Worm (Caenorhabditis elegans) whole organism, young adult: ENCODE measurements around the gene F55C12.4.

Experiments used
- B0035.1 ChIP-seq: sonication (generic microtip); optimal IDR thresholded peaks from 2 replicates; lab custom pipeline; 2016; ENCODE audit warnings: missing genetic modification characterization, mild to moderate bottlenecking, missing compliant biosample characterization, missing genotype, missing genetic modification reagents
- B0261.1 ChIP-seq: sonication (generic microtip); optimal IDR thresholded peaks from 2 replicates; lab custom pipeline; 2016; ENCODE audit warnings: mild to moderate bottlenecking, missing genetic modification characterization, moderate library complexity, missing compliant biosample characterization
- C06A6.2 ChIP-seq: fragments of 200-800 bp; sonication (Bioruptor generic); conservative IDR thresholded peaks from 2 replicates; pipeline ENCODE4 v1.3.6; 2022; ENCODE audit warnings: missing genetic modification characterization, missing compliant biosample characterization
- C17E4.6 ChIP-seq: fragments of 200-800 bp; sonication (Bioruptor generic); IDR thresholded peaks from 2 replicates; pipeline ENCODE4 v1.3.6; 2022; ENCODE audit warnings: missing genetic modification reagents, missing genetic modification characterization, missing compliant biosample characterization
- F10E7.11 ChIP-seq: sonication (generic microtip); optimal IDR thresholded peaks from 2 replicates; lab custom pipeline; 2017; ENCODE audit warnings: mild to moderate bottlenecking, missing genetic modification characterization, moderate library complexity, missing compliant biosample characterization
- F22D6.2 ChIP-seq: sonication (generic microtip); optimal IDR thresholded peaks from 2 replicates; lab custom pipeline; 2016; ENCODE audit warnings: mild to moderate bottlenecking, missing genetic modification characterization, missing compliant biosample characterization
- F33H1.4 ChIP-seq: fragments of 200-800 bp; sonication (Bioruptor generic); IDR thresholded peaks from 2 replicates; pipeline ENCODE4 v1.3.6; 2022; ENCODE audit warnings: missing genetic modification reagents, missing genetic modification characterization, missing compliant biosample characterization
- F39B2.1 ChIP-seq: fragments of 200-800 bp; sonication (Bioruptor generic); IDR thresholded peaks from 2 replicates; pipeline ENCODE4 v1.3.6; 2022; ENCODE audit warnings: missing genetic modification reagents, missing genetic modification characterization, missing compliant biosample characterization
- F55B11.4 ChIP-seq: sonication (generic microtip); optimal IDR thresholded peaks from 2 replicates; lab custom pipeline; 2016; ENCODE audit warnings: missing compliant biosample characterization, missing genetic modification characterization, borderline replicate concordance; ENCODE audit not compliant: insufficient read depth
- K11D2.4 ChIP-seq: fragments of 200-800 bp; sonication (Bioruptor generic); IDR thresholded peaks from 2 replicates; pipeline ENCODE4 v1.3.6; 2022; ENCODE audit warnings: missing genetic modification reagents, missing genetic modification characterization, missing compliant biosample characterization
- Y53F4B.3 ChIP-seq: fragments of 200-800 bp; sonication (Bioruptor generic); IDR thresholded peaks from 2 replicates; pipeline ENCODE4 v1.3.6; 2022; ENCODE audit warnings: missing genetic modification reagents, missing genetic modification characterization, missing compliant biosample characterization
- Y53G8AR.9 ChIP-seq: fragments of 200-800 bp; sonication (Bioruptor generic); conservative IDR thresholded peaks from 2 replicates; pipeline ENCODE4 v1.3.6; 2022; ENCODE audit warnings: missing genetic modification reagents, missing genetic modification characterization, missing compliant biosample characterization
- Y67H2A.10 ChIP-seq: fragments of 200-800 bp; sonication (Bioruptor generic); conservative IDR thresholded peaks from 2 replicates; pipeline ENCODE4 v1.3.6; 2022; ENCODE audit warnings: missing genetic modification reagents, missing genetic modification characterization, missing compliant biosample characterization
- Y79H2A.3 ChIP-seq: fragments of 200-800 bp; sonication (Bioruptor generic); conservative IDR thresholded peaks from 2 replicates; pipeline ENCODE4 v1.3.6; 2022; ENCODE audit warnings: missing genetic modification reagents, missing genetic modification characterization, missing compliant biosample characterization
- ama-1 ChIP-seq, 3 experiments: fragments of 150-350 bp in 1 of 3; sonication (generic microtip) in 2 of 3; optimal IDR thresholded peaks; 2 replicates each; lab custom pipeline; 2014 to 2018; ENCODE audit warnings: missing biosample characterization in 2 of 3, missing genetic modification characterization in 2 of 3, missing genetic modification reagents in 2 of 3
- attf-5 ChIP-seq: fragments of 200-800 bp; sonication (Bioruptor generic); optimal IDR thresholded peaks from 2 replicates; lab custom pipeline; 2018; ENCODE audit warnings: mild to moderate bottlenecking, missing genetic modification characterization, missing compliant biosample characterization
- bed-1 ChIP-seq: fragments of 200-800 bp; sonication (Bioruptor generic); IDR thresholded peaks from 2 replicates; pipeline ENCODE4 v1.3.6; 2022; ENCODE audit warnings: missing genetic modification reagents, missing genetic modification characterization, missing compliant biosample characterization
- bed-2 ChIP-seq: fragments of 200-800 bp; sonication (Bioruptor generic); IDR thresholded peaks from 2 replicates; pipeline ENCODE4 v1.3.6; 2022; ENCODE audit warnings: missing genetic modification reagents, missing genetic modification characterization, missing compliant biosample characterization
- ceh-100 ChIP-seq: fragments of 200-800 bp; sonication (Bioruptor generic); IDR thresholded peaks from 2 replicates; pipeline ENCODE4 v1.3.6; 2022; ENCODE audit warnings: missing genetic modification reagents, missing genetic modification characterization, missing compliant biosample characterization
- ceh-27 ChIP-seq: fragments of 200-800 bp; sonication (Bioruptor generic); optimal IDR thresholded peaks from 2 replicates; lab custom pipeline; 2018; ENCODE audit warnings: mild to moderate bottlenecking, missing genetic modification characterization, moderate library complexity, missing compliant biosample characterization
- ceh-40 ChIP-seq: fragments of 200-800 bp; sonication (Bioruptor generic); IDR thresholded peaks from 2 replicates; pipeline ENCODE4 v1.3.6; 2022; ENCODE audit warnings: missing genetic modification characterization, missing compliant biosample characterization
- ceh-91 ChIP-seq: fragments of 200-800 bp; sonication (Bioruptor generic); IDR thresholded peaks from 2 replicates; pipeline ENCODE4 v1.3.6; 2022; ENCODE audit warnings: missing genetic modification reagents, missing genetic modification characterization, missing compliant biosample characterization
- die-1 ChIP-seq: sonication (generic microtip); optimal IDR thresholded peaks from 2 replicates; lab custom pipeline; 2016; ENCODE audit warnings: missing genotype, mild to moderate bottlenecking, missing genetic modification characterization, missing compliant biosample characterization
- dox-1 ChIP-seq: fragments of 200-800 bp; sonication (Bioruptor generic); IDR thresholded peaks from 2 replicates; pipeline ENCODE4 v1.3.6; 2022; ENCODE audit warnings: missing genetic modification reagents, missing genetic modification characterization, missing compliant biosample characterization
- dpff-1 ChIP-seq: sonication (generic microtip); optimal IDR thresholded peaks from 2 replicates; lab custom pipeline; 2017; ENCODE audit warnings: mild to moderate bottlenecking, missing genetic modification characterization, missing compliant biosample characterization
- efl-1 ChIP-seq: fragments of 150-350 bp; optimal IDR thresholded peaks from 2 replicates; lab custom pipeline; 2014; ENCODE audit warnings: missing biosample characterization, missing genetic modification reagents, missing genetic modification characterization
- egl-18 ChIP-seq: fragments of 200-800 bp; sonication (Bioruptor generic); IDR thresholded peaks from 2 replicates; pipeline ENCODE4 v1.3.6; 2022; ENCODE audit warnings: missing genetic modification reagents, missing genetic modification characterization, missing compliant biosample characterization
- fkh-3 ChIP-seq: sonication (generic microtip); optimal IDR thresholded peaks from 2 replicates; lab custom pipeline; 2016; ENCODE audit warnings: mild to moderate bottlenecking, missing genetic modification characterization, missing compliant biosample characterization
- gei-17 ChIP-seq: fragments of 200-800 bp; sonication (Bioruptor generic); optimal IDR thresholded peaks from 2 replicates; lab custom pipeline; 2018; ENCODE audit warnings: mild to moderate bottlenecking, missing genetic modification characterization, missing compliant biosample characterization
- hmg-1.2 ChIP-seq: fragments of 200-800 bp; sonication (Bioruptor generic); IDR thresholded peaks from 2 replicates; pipeline ENCODE4 v1.3.6; 2022; ENCODE audit warnings: missing genetic modification reagents, missing genetic modification characterization, missing compliant biosample characterization
- hrde-1 ChIP-seq: sonication (generic microtip); optimal IDR thresholded peaks from 2 replicates; lab custom pipeline; 2016; ENCODE audit warnings: missing genetic modification characterization, mild to moderate bottlenecking, missing compliant biosample characterization, moderate library complexity, missing genotype, missing genetic modification reagents, borderline replicate concordance
- let-526 ChIP-seq: fragments of 200-800 bp; sonication (Bioruptor generic); IDR thresholded peaks from 2 replicates; pipeline ENCODE4 v1.3.6; 2022; ENCODE audit warnings: missing genetic modification reagents, missing genetic modification characterization, missing compliant biosample characterization
- madf-6 ChIP-seq: fragments of 200-800 bp; sonication (Bioruptor generic); IDR thresholded peaks from 2 replicates; pipeline ENCODE4 v1.3.6; 2022; ENCODE audit warnings: missing genetic modification reagents, missing genetic modification characterization, missing compliant biosample characterization
- mes-4 ChIP-seq: sonication (generic microtip); optimal IDR thresholded peaks from 2 replicates; lab custom pipeline; 2016; ENCODE audit warnings: missing genotype, missing genetic modification characterization, missing compliant biosample characterization
- nfyb-1 ChIP-seq: fragments of 200-800 bp; sonication (Bioruptor generic); IDR thresholded peaks from 2 replicates; pipeline ENCODE4 v1.3.6; 2022; ENCODE audit warnings: missing genetic modification reagents, missing genetic modification characterization, missing compliant biosample characterization
- nhr-120 ChIP-seq: fragments of 200-800 bp; sonication (Bioruptor generic); IDR thresholded peaks from 2 replicates; pipeline ENCODE4 v1.3.6; 2022; ENCODE audit warnings: missing genetic modification characterization, missing compliant biosample characterization
- nhr-90 ChIP-seq: sonication (generic microtip); optimal IDR thresholded peaks from 2 replicates; lab custom pipeline; 2016; ENCODE audit warnings: missing genotype, mild to moderate bottlenecking, missing genetic modification characterization, missing compliant biosample characterization
- pha-4 ChIP-seq: fragments of 150-350 bp; sonication (generic microtip); optimal IDR thresholded peaks from 2 replicates; lab custom pipeline; 2014; ENCODE audit warnings: missing biosample characterization, missing genetic modification reagents, missing genetic modification characterization
- repo-1 ChIP-seq: sonication (generic microtip); optimal IDR thresholded peaks from 2 replicates; lab custom pipeline; 2017; ENCODE audit warnings: mild to moderate bottlenecking, missing genetic modification characterization, missing compliant biosample characterization
- snpc-1.3 ChIP-seq: sonication (generic microtip); optimal IDR thresholded peaks from 2 replicates; lab custom pipeline; 2017; ENCODE audit warnings: missing genetic modification characterization, mild to moderate bottlenecking, missing compliant biosample characterization, antibody characterized with exemption, moderate library complexity, missing genotype, missing genetic modification reagents; ENCODE audit not compliant: insufficient read depth
- snpc-3.4 ChIP-seq: sonication (generic microtip); optimal IDR thresholded peaks from 2 replicates; lab custom pipeline; 2017; ENCODE audit warnings: missing genetic modification characterization, mild to moderate bottlenecking, missing compliant biosample characterization, antibody characterized with exemption, moderate library complexity, missing genotype, missing genetic modification reagents
- somi-1 ChIP-seq: fragments of 200-800 bp; sonication (Bioruptor generic); optimal IDR thresholded peaks from 2 replicates; lab custom pipeline; 2018; ENCODE audit warnings: mild to moderate bottlenecking, missing genetic modification characterization, missing compliant biosample characterization
- sptf-2 ChIP-seq: fragments of 200-800 bp; sonication (Bioruptor generic); optimal IDR thresholded peaks from 2 replicates; lab custom pipeline; 2018; ENCODE audit warnings: mild to moderate bottlenecking, missing genetic modification characterization, missing compliant biosample characterization
- tlf-1 ChIP-seq: fragments of 200-800 bp; sonication (Bioruptor generic); optimal IDR thresholded peaks from 2 replicates; lab custom pipeline; 2018; ENCODE audit warnings: mild to moderate bottlenecking, missing genetic modification characterization, missing compliant biosample characterization
- unc-130 ChIP-seq: sonication (generic microtip); optimal IDR thresholded peaks from 2 replicates; lab custom pipeline; 2016; ENCODE audit warnings: missing genetic modification reagents, missing genetic modification characterization, missing compliant biosample characterization
- ztf-18 ChIP-seq: sonication (generic microtip); optimal IDR thresholded peaks from 2 replicates; lab custom pipeline; 2016; ENCODE audit warnings: missing genotype, mild to moderate bottlenecking, missing genetic modification characterization, missing compliant biosample characterization
- ztf-25 ChIP-seq: fragments of 200-800 bp; sonication (Bioruptor generic); IDR thresholded peaks from 2 replicates; pipeline ENCODE4 v1.3.6; 2022; ENCODE audit warnings: missing genetic modification reagents, missing genetic modification characterization, missing compliant biosample characterization
- ztf-6 ChIP-seq: fragments of 200-800 bp; sonication (Bioruptor generic); IDR thresholded peaks from 2 replicates; pipeline ENCODE4 v1.3.6; 2022; ENCODE audit warnings: missing genetic modification reagents, missing genetic modification characterization, missing compliant biosample characterization

F55C12.4 gene

ce11 chrII:5844694-5845129, 13.5 kb downstream of the F55C12.4 start (continued):
- peak; percentile 91 for TF ChIP-seq sptf-2 (GFP tag; lab: Kevin White, UChicago)
- TF ChIP-seq nfyb-1, result peak; percentile 99
- peak; percentile 99 for TF ChIP-seq pha-4 (tag; lab: Kevin White, UChicago)
- TF ChIP-seq ceh-27 (GFP tag; lab: Kevin White, UChicago), result peak; percentile 99
- TF ChIP-seq F10E7.11 (tag; lab: Kevin White, UChicago), result peak; percentile 88
- peak; percentile 97 for TF ChIP-seq B0035.1
- peak; percentile 94 for TF ChIP-seq bed-2 (GFP tag; lab: Robert Waterston, UW)
- peak; percentile 94 for TF ChIP-seq unc-130 (GFP tag; lab: Kevin White, UChicago)
- peak; percentile 80 for TF ChIP-seq ceh-40 (GFP tag; lab: Robert Waterston, UW)
- peak; percentile 95 for TF ChIP-seq gei-17 (GFP tag; lab: Kevin White, UChicago)
- TF ChIP-seq ztf-18 (tag; lab: Kevin White, UChicago), result peak; percentile 88
- peak; percentile 49 for TF ChIP-seq efl-1 (GFP tag; lab: Kevin White, UChicago)
- TF ChIP-seq ceh-91 (GFP tag; lab: Robert Waterston, UW), result peak; percentile 76
- TF ChIP-seq Y53G8AR.9 (GFP tag; lab: Robert Waterston, UW), result peak; percentile 99
- TF ChIP-seq repo-1 (tag; lab: Kevin White, UChicago), result peak; percentile 100
- peak; percentile 90 for TF ChIP-seq Y67H2A.10
- TF ChIP-seq die-1 (tag; lab: Kevin White, UChicago), result peak; percentile 88
- TF ChIP-seq dox-1 (GFP tag; lab: Robert Waterston, UW), result peak; percentile 99
- TF ChIP-seq ama-1 (optimal IDR thresholded peaks at IDR 0.05; lab: Kevin White, UChicago), result peak; percentile 100
- peak; percentile 91 to 94 for TF ChIP-seq ama-1 (GFP tag; optimal IDR thresholded peaks at IDR 0.05; lab: Kevin White, UChicago)
- peak; percentile 95 for TF ChIP-seq attf-5 (GFP tag; lab: Kevin White, UChicago)
- TF ChIP-seq fkh-3 (tag; lab: Kevin White, UChicago), result peak; percentile 86
- peak; percentile 80 for TF ChIP-seq ztf-25
- peak; percentile 58 for TF ChIP-seq B0261.1 (tag; lab: Kevin White, UChicago)
- TF ChIP-seq F55B11.4 (tag; lab: Kevin White, UChicago), result no peak
- TF ChIP-seq hmg-1.2 (GFP tag; lab: Robert Waterston, UW), result peak; percentile 95
- TF ChIP-seq let-526, result peak; percentile 97
- peak; percentile 95 for TF ChIP-seq egl-18 (GFP tag; lab: Robert Waterston, UW)
- peak; percentile 99 for TF ChIP-seq C06A6.2 (GFP tag; lab: Robert Waterston, UW)
- peak; percentile 81 for TF ChIP-seq F33H1.4
- peak; percentile 77; the same call in 1 of the 2 replicates for TF ChIP-seq bed-1
- peak; percentile 95 for TF ChIP-seq F22D6.2 (tag; lab: Kevin White, UChicago)
- TF ChIP-seq nhr-120 (GFP tag; lab: Robert Waterston, UW), result peak; percentile 93
- peak; percentile 99 for TF ChIP-seq tlf-1 (GFP tag; lab: Kevin White, UChicago)
- TF ChIP-seq madf-6 (GFP tag; lab: Robert Waterston, UW), result peak; percentile 94
- TF ChIP-seq snpc-1.3 (tag; lab: Kevin White, UChicago), result peak; percentile 96
- TF ChIP-seq F39B2.1 (GFP tag; lab: Robert Waterston, UW), result peak; percentile 89
- TF ChIP-seq K11D2.4 (GFP tag; lab: Robert Waterston, UW), result peak; percentile 98
- peak; percentile 91 for TF ChIP-seq nhr-90 (tag; lab: Kevin White, UChicago)
- TF ChIP-seq Y79H2A.3 (GFP tag; lab: Robert Waterston, UW), result peak; percentile 94
- peak; percentile 98 for TF ChIP-seq somi-1
- peak; percentile 99 for TF ChIP-seq snpc-3.4
- TF ChIP-seq ceh-100 (GFP tag; lab: Robert Waterston, UW), result peak; percentile 95
- peak; percentile 94 for TF ChIP-seq hrde-1
- TF ChIP-seq ztf-6 (GFP tag; lab: Robert Waterston, UW), result peak; percentile 95
- peak; percentile 81 for TF ChIP-seq Y53F4B.3 (GFP tag; lab: Robert Waterston, UW)
- peak; percentile 77 for TF ChIP-seq mes-4 (tag; lab: Kevin White, UChicago)
- peak; percentile 99 for TF ChIP-seq C17E4.6
- peak; percentile 81 for TF ChIP-seq dpff-1 (tag; lab: Kevin White, UChicago)
